Fruit fly (Drosophila melanogaster) whole organism, wandering third instar larva: ENCODE data around the gene Anp.

ENCODE experiments used
- Abd-B ChIP-seq: fragments of >200 bp; optimal IDR thresholded peaks from 2 replicates; lab custom pipeline; 2017; ENCODE audit warnings: missing biosample characterization, missing genetic modification characterization
- CG32264 ChIP-seq: fragments of 200-800 bp; sonication (Bioruptor generic); optimal IDR thresholded peaks from 2 replicates; lab custom pipeline; 2016; ENCODE audit warnings: missing biosample characterization, missing genetic modification characterization
- CG9705 ChIP-seq: fragments of 200-800 bp; sonication (Bioruptor generic); optimal IDR thresholded peaks from 2 replicates; lab custom pipeline; 2018; ENCODE audit warnings: missing biosample characterization, mild to moderate bottlenecking, missing genetic modification characterization
- CrebA ChIP-seq: fragments of 200-800 bp; sonication (Bioruptor generic); optimal IDR thresholded peaks from 2 replicates; lab custom pipeline; 2016; ENCODE audit warnings: missing biosample characterization, mild to moderate bottlenecking, missing genetic modification characterization, borderline replicate concordance
- Dfd ChIP-seq: fragments of >200 bp; optimal IDR thresholded peaks from 2 replicates; lab custom pipeline; 2017; ENCODE audit warnings: missing biosample characterization, missing genetic modification characterization
- Dif ChIP-seq: fragments of 200-275, 200-300 bp; sonication (Bioruptor generic); optimal IDR thresholded peaks from 2 replicates; lab custom pipeline; 2018; ENCODE audit warnings: missing biosample characterization, missing genetic modification characterization; ENCODE audit not compliant: partially characterized antibody
- GATAd ChIP-seq: sonication (Bioruptor generic); optimal IDR thresholded peaks from 2 replicates; lab custom pipeline; 2016; ENCODE audit warnings: missing biosample characterization, missing genetic modification characterization
- Hnf4 ChIP-seq: fragments of 200-800 bp; sonication (Bioruptor generic); optimal IDR thresholded peaks from 2 replicates; lab custom pipeline; 2016; ENCODE audit warnings: missing biosample characterization, mild to moderate bottlenecking, missing genetic modification characterization
- Hr83 ChIP-seq: fragments of 200-300 bp; sonication (Bioruptor generic); optimal IDR thresholded peaks from 2 replicates; lab custom pipeline; 2016; ENCODE audit warnings: missing biosample characterization, mild to moderate bottlenecking, missing genetic modification characterization, moderate library complexity; ENCODE audit not compliant: poor library complexity, severe bottlenecking
- Jra ChIP-seq: sonication (Bioruptor generic); optimal IDR thresholded peaks from 2 replicates; lab custom pipeline; 2016; ENCODE audit warnings: missing biosample characterization, missing genetic modification characterization
- Mio ChIP-seq: sonication (Bioruptor generic); optimal IDR thresholded peaks from 2 replicates; lab custom pipeline; 2016; ENCODE audit warnings: missing biosample characterization, missing genetic modification characterization
- Myc ChIP-seq: fragments of >200 bp; optimal IDR thresholded peaks from 2 replicates; lab custom pipeline; 2017
- N ChIP-seq: fragments of >200 bp; optimal IDR thresholded peaks from 2 replicates; lab custom pipeline; 2018; ENCODE audit warnings: missing biosample characterization, missing external identifiers, missing genetic modification characterization
- OdsH ChIP-seq: fragments of 200-800 bp; sonication (Bioruptor generic); optimal IDR thresholded peaks from 2 replicates; lab custom pipeline; 2016; ENCODE audit warnings: missing biosample characterization, mild to moderate bottlenecking, missing genetic modification characterization
- Rel ChIP-seq, 2 experiments: fragments of 200-800 bp; sonication (Bioruptor generic) in 1 of 2; optimal IDR thresholded peaks; 2 replicates in 1 of 2; 3 replicates in 1 of 2; lab custom pipeline; 2016 to 2019; ENCODE audit warnings: mild to moderate bottlenecking in 2 of 2, missing biosample characterization in 2 of 2, missing genetic modification characterization in 2 of 2, moderate library complexity in 1 of 2
- Vsx2 ChIP-seq: fragments of 200-300, 225-300 bp; sonication (Bioruptor generic); optimal IDR thresholded peaks from 2 replicates; lab custom pipeline; 2018; ENCODE audit warnings: missing biosample characterization, missing genetic modification characterization; ENCODE audit not compliant: partially characterized antibody
- br ChIP-seq: fragments of 200-800 bp; sonication (Bioruptor generic); optimal IDR thresholded peaks from 2 replicates; lab custom pipeline; 2016; ENCODE audit warnings: missing biosample characterization, missing genetic modification characterization
- brk ChIP-seq: fragments of 200-800 bp; sonication (Bioruptor generic); optimal IDR thresholded peaks from 2 replicates; lab custom pipeline; 2016; ENCODE audit warnings: missing biosample characterization, mild to moderate bottlenecking, missing genetic modification characterization
- dl ChIP-seq, 2 experiments: fragments of 175-275, 200-275 bp in 1 of 2; fragments of 200-275 bp in 1 of 2; sonication (Bioruptor generic); optimal IDR thresholded peaks; lab custom pipeline; 2018; ENCODE audit warnings: mild to moderate bottlenecking in 2 of 2, missing biosample characterization in 2 of 2, missing genetic modification characterization in 2 of 2, moderate library complexity in 2 of 2; ENCODE audit not compliant: partially characterized antibody in 2 of 2, insufficient read depth in 1 of 2
- dmrt93B ChIP-seq: fragments of 200-800 bp; sonication (Bioruptor generic); optimal IDR thresholded peaks from 2 replicates; lab custom pipeline; 2018; ENCODE audit warnings: missing biosample characterization, mild to moderate bottlenecking, missing genetic modification characterization
- ey ChIP-seq: fragments of 200-800 bp; sonication (Bioruptor generic); optimal IDR thresholded peaks from 2 replicates; lab custom pipeline; 2016; ENCODE audit warnings: missing biosample characterization, missing genetic modification characterization
- foxo ChIP-seq, 2 experiments: fragments of 200-800 bp; sonication (Bioruptor generic); optimal IDR thresholded peaks; 2 replicates in 1 of 2; 3 replicates in 1 of 2; lab custom pipeline; 2016 to 2017; ENCODE audit warnings: missing biosample characterization in 2 of 2, missing genetic modification characterization in 2 of 2
- fru ChIP-seq: fragments of 200-800 bp; sonication (Bioruptor generic); optimal IDR thresholded peaks from 3 replicates; lab custom pipeline; 2016; ENCODE audit warnings: missing biosample characterization, mild to moderate bottlenecking, missing genetic modification characterization
- h ChIP-seq: fragments of 200-800 bp; sonication (Bioruptor generic); optimal IDR thresholded peaks from 3 replicates; lab custom pipeline; 2016; ENCODE audit warnings: missing biosample characterization, mild to moderate bottlenecking, missing genetic modification characterization
- jim ChIP-seq: fragments of 175-275, 200-325 bp; sonication (Bioruptor generic); optimal IDR thresholded peaks from 2 replicates; lab custom pipeline; 2016; ENCODE audit warnings: missing biosample characterization, mild to moderate bottlenecking, missing genetic modification characterization
- lola ChIP-seq: fragments of >200 bp; optimal IDR thresholded peaks from 2 replicates; lab custom pipeline; 2017; ENCODE audit warnings: missing biosample characterization, missing genetic modification characterization
- pan ChIP-seq: fragments of >200 bp; optimal IDR thresholded peaks from 2 replicates; lab custom pipeline; 2017
- psq ChIP-seq: fragments of 200-800 bp; sonication (Bioruptor generic); optimal IDR thresholded peaks from 3 replicates; lab custom pipeline; 2017; ENCODE audit warnings: missing biosample characterization, mild to moderate bottlenecking, missing genetic modification characterization, moderate library complexity
- rgr ChIP-seq: fragments of 200-800 bp; sonication (Bioruptor generic); optimal IDR thresholded peaks from 3 replicates; lab custom pipeline; 2016; ENCODE audit warnings: missing biosample characterization, mild to moderate bottlenecking, missing genetic modification characterization
- sage ChIP-seq: fragments of 200-800 bp; sonication (Bioruptor generic); optimal IDR thresholded peaks from 2 replicates; lab custom pipeline; 2016; ENCODE audit warnings: missing biosample characterization, mild to moderate bottlenecking, missing genetic modification characterization
- sv ChIP-seq: fragments of 200-800 bp; sonication (Bioruptor generic); optimal IDR thresholded peaks from 3 replicates; lab custom pipeline; 2016; ENCODE audit warnings: missing biosample characterization, missing genetic modification characterization
- woc ChIP-seq: sonication (Bioruptor generic); optimal IDR thresholded peaks from 2 replicates; lab custom pipeline; 2016; ENCODE audit warnings: missing biosample characterization, mild to moderate bottlenecking, missing genetic modification characterization

The Anp gene

dm6 chr3R:30196128-30196527 is 13.6 kb upstream of the Anp start, which contains the start of gene CG15531:
Gene CG15531 (minus strand): TSS chr3R:30196228.
- TF ChIP-seq woc (GFP tag; lab: Kevin White, UChicago): no peak
- no peak for TF ChIP-seq sage (GFP tag; lab: Kevin White, UChicago)
- no peak for TF ChIP-seq Hnf4 (GFP tag; lab: Kevin White, UChicago)
- TF ChIP-seq rgr: no peak
- TF ChIP-seq Vsx2 (GFP tag; lab: Kevin White, UChicago): no peak
- no peak for TF ChIP-seq Hr83 (GFP tag; lab: Kevin White, UChicago)
- no peak for TF ChIP-seq Rel (GFP tag; optimal IDR thresholded peaks at IDR 0.05; lab: Kevin White, UChicago)
- no peak for TF ChIP-seq Rel (tag; optimal IDR thresholded peaks at IDR 0.05; lab: Kevin White, UChicago)
- TF ChIP-seq CG9705 (GFP tag; lab: Kevin White, UChicago): no peak
- TF ChIP-seq psq (GFP tag; lab: Kevin White, UChicago): no peak
- no peak for TF ChIP-seq N (GFP tag; lab: Kevin White, UChicago)
- TF ChIP-seq Myc (lab: Kevin White, UChicago): no peak

- TF ChIP-seq sage (GFP tag; lab: Kevin White, UChicago) (no peak), GATAd (no peak), jim (GFP tag; lab: Kevin White, UChicago) (no peak), Mio (GFP tag; lab: Kevin White, UChicago) (no peak), lola (GFP tag; lab: Kevin White, UChicago) (no peak), psq (GFP tag; lab: Kevin White, UChicago) (no peak), Jra (GFP tag; lab: Kevin White, UChicago) (no peak), N (GFP tag; lab: Kevin White, UChicago) (no peak), Dif (GFP tag; lab: Kevin White, UChicago) (no peak), foxo (GFP tag; optimal IDR thresholded peaks at IDR 0.05; lab: Kevin White, UChicago) (no peak), Myc (lab: Kevin White, UChicago) (no peak), Abd-B (GFP tag; lab: Kevin White, UChicago) (no peak), ey (GFP tag; lab: Kevin White, UChicago) (no peak), h (GFP tag; lab: Kevin White, UChicago) (no peak)
Observed at dm6 chr3R:30197796-30198195, 12.0 kb upstream of the Anp start.

- no peak for TF ChIP-seq Rel (GFP tag; optimal IDR thresholded peaks at IDR 0.05; lab: Kevin White, UChicago)
- TF ChIP-seq Rel (tag; optimal IDR thresholded peaks at IDR 0.05; lab: Kevin White, UChicago): no peak
- no peak for TF ChIP-seq Vsx2 (GFP tag; lab: Kevin White, UChicago)
- TF ChIP-seq lola (GFP tag; lab: Kevin White, UChicago): no peak
- TF ChIP-seq Dif (GFP tag; lab: Kevin White, UChicago): no peak
- no peak for TF ChIP-seq Dfd (GFP tag; lab: Kevin White, UChicago)
- TF ChIP-seq Hr83 (GFP tag; lab: Kevin White, UChicago): no peak
- TF ChIP-seq sage (GFP tag; lab: Kevin White, UChicago): no peak
- TF ChIP-seq CrebA (GFP tag; lab: Kevin White, UChicago): no peak
- TF ChIP-seq dl (GFP tag; optimal IDR thresholded peaks at IDR 0.05; lab: Kevin White, UChicago; ENCODE audit: insufficient read depth in 1 of 2, partially characterized antibody in 2 of 2): no peak
- TF ChIP-seq CG32264: no peak
- no peak for TF ChIP-seq Hnf4 (GFP tag; lab: Kevin White, UChicago)
- TF ChIP-seq br (GFP tag; lab: Kevin White, UChicago): no peak
- TF ChIP-seq OdsH (GFP tag; lab: Kevin White, UChicago): no peak
- TF ChIP-seq brk (GFP tag; lab: Kevin White, UChicago): no peak
- TF ChIP-seq Abd-B (GFP tag; lab: Kevin White, UChicago): no peak
Observed at dm6 chr3R:30198793-30199192, 11.0 kb upstream of the Anp start.

dm6 chr3R:30200091-30200698 is 9.6 kb upstream of the Anp start:
- TF ChIP-seq psq (GFP tag; lab: Kevin White, UChicago) (no peak), sv (GFP tag; lab: Kevin White, UChicago) (no peak), rgr (no peak), Jra (GFP tag; lab: Kevin White, UChicago) (peak; percentile 10), Abd-B (GFP tag; lab: Kevin White, UChicago) (no peak), Dfd (GFP tag; lab: Kevin White, UChicago) (no peak), fru (peak; percentile 44), Rel (GFP tag; optimal IDR thresholded peaks at IDR 0.05; lab: Kevin White, UChicago) (no peak), Rel (tag; optimal IDR thresholded peaks at IDR 0.05; lab: Kevin White, UChicago) (peak; percentile 33), woc (GFP tag; lab: Kevin White, UChicago) (no peak), h (GFP tag; lab: Kevin White, UChicago) (peak; percentile 37), foxo (GFP tag; optimal IDR thresholded peaks at IDR 0.05; lab: Kevin White, UChicago) (no peak), pan (lab: Kevin White, UChicago) (no peak), dmrt93B (GFP tag; lab: Kevin White, UChicago) (no peak)
